Worm (Caenorhabditis elegans) whole organism, mixed stage, embryonic: ENCODE measurements around the gene dyn-1.

Experiments
- M03D4.4 ChIP-seq: sonication (generic microtip); optimal IDR thresholded peaks from 2 replicates; lab custom pipeline; 2017; ENCODE audit warnings: mild to moderate bottlenecking, missing genetic modification characterization, missing compliant biosample characterization
- blmp-1 ChIP-seq: fragments of 150-350 bp; optimal IDR thresholded peaks from 2 replicates; lab custom pipeline; 2014; ENCODE audit warnings: missing biosample characterization, missing genetic modification characterization
- elt-1 ChIP-seq: sonication (generic microtip); optimal IDR thresholded peaks from 2 replicates; lab custom pipeline; 2017; ENCODE audit warnings: missing genetic modification characterization, mild to moderate bottlenecking, missing compliant biosample characterization, antibody characterized with exemption, moderate library complexity, borderline replicate concordance; ENCODE audit not compliant: insufficient read depth
- flh-1 ChIP-seq: fragments of 200-800 bp; sonication (Bioruptor generic); optimal IDR thresholded peaks from 2 replicates; lab custom pipeline; 2018; ENCODE audit warnings: mild to moderate bottlenecking, missing genetic modification characterization, moderate library complexity, missing compliant biosample characterization
- lin-13 ChIP-seq: fragments of 150-350 bp; optimal IDR thresholded peaks from 2 replicates; lab custom pipeline; 2014; ENCODE audit warnings: missing biosample characterization, missing genetic modification characterization
- nhr-28 ChIP-seq: fragments of 150-350 bp; optimal IDR thresholded peaks from 2 replicates; lab custom pipeline; 2014; ENCODE audit warnings: missing biosample characterization, missing genetic modification characterization
- nhr-76 ChIP-seq: sonication (generic microtip); optimal IDR thresholded peaks from 2 replicates; lab custom pipeline; 2017; ENCODE audit warnings: missing biosample characterization, missing genetic modification characterization
- pha-4 ChIP-seq: fragments of 150-350 bp; optimal IDR thresholded peaks from 2 replicates; lab custom pipeline; 2018; ENCODE audit warnings: missing biosample characterization, missing genetic modification reagents, missing genetic modification characterization
- snpc-4 ChIP-seq: fragments of 150-350 bp; optimal IDR thresholded peaks from 2 replicates; lab custom pipeline; 2014; ENCODE audit warnings: missing biosample characterization, missing genetic modification characterization
- unc-39 ChIP-seq: fragments of 150-350 bp; optimal IDR thresholded peaks from 2 replicates; lab custom pipeline; 2014; ENCODE audit warnings: missing biosample characterization, missing genetic modification characterization

- TF ChIP-seq flh-1 (GFP tag; lab: Kevin White, UChicago) = no peak
- no peak for TF ChIP-seq M03D4.4 (tag; lab: Kevin White, UChicago)
- TF ChIP-seq pha-4 (tag; lab: Kevin White, UChicago) = no peak
- TF ChIP-seq snpc-4 (tag; lab: Kevin White, UChicago) = no peak
- TF ChIP-seq blmp-1 = no peak
- TF ChIP-seq unc-39 (tag; lab: Kevin White, UChicago) = no peak
- TF ChIP-seq nhr-76 = no peak
- no peak for TF ChIP-seq lin-13 (tag; lab: Kevin White, UChicago)
- no peak for TF ChIP-seq nhr-28
- TF ChIP-seq elt-1 (tag; lab: Kevin White, UChicago) = no peak
These were observed 13.8 kb upstream of the dyn-1 start for ce11 chrX:15554910-15555309.
